Worm (Caenorhabditis elegans): ENCODE results near the gene mfn-1.

Gene mfn-1

ce11 chrII:11495806-11496205 lies 24.0 kb upstream of the mfn-1 start:
- TF ChIP-seq mes-2 (tag; optimal IDR thresholded peaks at IDR 0.05; ENCODE audit: poor library complexity, severe bottlenecking) (no peak), Y48G9A.11 (GFP tag; IDR thresholded peaks at IDR 0.05) (no peak), sdz-12 (GFP tag; optimal IDR thresholded peaks at IDR 0.05) (no peak), tra-1 (GFP tag; IDR thresholded peaks at IDR 0.05) (no peak)

- peak; percentile 42 for TF ChIP-seq dpl-1 (GFP tag; optimal IDR thresholded peaks at IDR 0.05)
- no peak for TF ChIP-seq hmg-1.1 (GFP tag; IDR thresholded peaks at IDR 0.05)
- peak; percentile 7 for TF ChIP-seq hlh-30 (tag; optimal IDR thresholded peaks at IDR 0.05; ENCODE audit: insufficient read depth)
- peak in 1 of 2 experiments; percentile 94 for TF ChIP-seq lsy-2 (tag; optimal IDR thresholded peaks at IDR 0.05)
- TF ChIP-seq ceh-44 (GFP tag; IDR thresholded peaks at IDR 0.05), result no peak
- TF ChIP-seq zip-2 (tag; optimal IDR thresholded peaks at IDR 0.05), result no peak
- no peak for TF ChIP-seq daf-16 (GFP tag; optimal IDR thresholded peaks at IDR 0.05)
- TF ChIP-seq daf-16 (tag; optimal IDR thresholded peaks at IDR 0.05), result peak; percentile 64
- no peak for TF ChIP-seq nhr-25 (tag; optimal IDR thresholded peaks at IDR 0.05; ENCODE audit: borderline replicate concordance, insufficient read depth)
- no peak for TF ChIP-seq nhr-11 (tag; optimal IDR thresholded peaks at IDR 0.05)
- peak; percentile 26 for TF ChIP-seq mes-2 (tag; optimal IDR thresholded peaks at IDR 0.05; ENCODE audit: poor library complexity, severe bottlenecking)
- no peak for TF ChIP-seq mep-1 (tag; optimal IDR thresholded peaks at IDR 0.05)
- no peak for TF ChIP-seq vab-7 (GFP tag; IDR thresholded peaks at IDR 0.05)
- TF ChIP-seq mdl-1 (tag; optimal IDR thresholded peaks at IDR 0.05), result no peak
- TF ChIP-seq ztf-7 (tag; optimal IDR thresholded peaks at IDR 0.05), result no peak
These were observed 23.5 kb upstream of the mfn-1 start, which contains the start of the genes ooc-3 and B0334.4 for ce11 chrII:11495307-11495706. TSS of gene ooc-3 (minus strand) at chrII:11495321. TSS of gene B0334.4 (plus strand) at chrII:11495692.

ce11 chrII:11492843-11493242 lies 21.0 kb upstream of the mfn-1 start, which contains the start of gene hacl-1:
TSS of gene hacl-1 (minus strand) at chrII:11492963.
- TF ChIP-seq aha-1 (tag), result peak; percentile 59
- TF ChIP-seq hmg-1.1 (GFP tag; IDR thresholded peaks at IDR 0.05), result 0 out of 2 replicates have a peak, but pooled peaks have one; percentile 7
- no peak for TF ChIP-seq daf-16 (GFP tag; optimal IDR thresholded peaks at IDR 0.05)
- peak; percentile 19 for TF ChIP-seq daf-16 (tag; optimal IDR thresholded peaks at IDR 0.05)
- TF ChIP-seq cey-2 (tag; optimal IDR thresholded peaks at IDR 0.05; ENCODE audit: borderline replicate concordance, insufficient read depth), result no peak
- TF ChIP-seq nhr-25 (tag; optimal IDR thresholded peaks at IDR 0.05; ENCODE audit: borderline replicate concordance, insufficient read depth), result peak; percentile 1
- peak; percentile 48 for TF ChIP-seq nhr-48 (tag; optimal IDR thresholded peaks at IDR 0.05)
- no peak for TF ChIP-seq nhr-76 (tag; optimal IDR thresholded peaks at IDR 0.05)
- TF ChIP-seq dve-1 (tag; optimal IDR thresholded peaks at IDR 0.05; ENCODE audit: insufficient read depth), result peak; percentile 71
- TF ChIP-seq sdz-12 (GFP tag; optimal IDR thresholded peaks at IDR 0.05), result no peak
- TF ChIP-seq ZK337.2 (GFP tag; IDR thresholded peaks at IDR 0.05), result no peak
- peak; percentile 57 for TF ChIP-seq hlh-11 (tag; optimal IDR thresholded peaks at IDR 0.05)
- no peak for TF ChIP-seq zfp-2 (tag; optimal IDR thresholded peaks at IDR 0.05)
- peak in 1 of 2 experiments; percentile 69 for TF ChIP-seq unc-62 (GFP tag; optimal IDR thresholded peaks at IDR 0.05 in 1 of 2)
- no peak for TF ChIP-seq unc-62 (tag; optimal IDR thresholded peaks at IDR 0.05)
- TF ChIP-seq hlh-30 (tag; optimal IDR thresholded peaks at IDR 0.05; ENCODE audit: insufficient read depth), result peak; percentile 43
- TF ChIP-seq jun-1 (tag; optimal IDR thresholded peaks at IDR 0.05), result peak; percentile 35
- TF ChIP-seq egl-27 (tag; optimal IDR thresholded peaks at IDR 0.05), result no peak
- peak; percentile 41 for TF ChIP-seq mep-1 (tag; optimal IDR thresholded peaks at IDR 0.05)
- peak; percentile 9 for TF ChIP-seq nhr-77 (tag; optimal IDR thresholded peaks at IDR 0.05)
- peak in 1 of 2 experiments; percentile 56 for TF ChIP-seq lsy-2 (tag; optimal IDR thresholded peaks at IDR 0.05)
- peak; percentile 15 for TF ChIP-seq lin-13 (GFP tag; optimal IDR thresholded peaks at IDR 0.05)
- peak; percentile 46 for TF ChIP-seq nhr-28 (tag; optimal IDR thresholded peaks at IDR 0.05)
- TF ChIP-seq mdl-1 (tag; optimal IDR thresholded peaks at IDR 0.05), result no peak
- no peak for TF ChIP-seq tra-1 (GFP tag; IDR thresholded peaks at IDR 0.05)
- TF ChIP-seq mes-2 (tag; optimal IDR thresholded peaks at IDR 0.05; ENCODE audit: poor library complexity, severe bottlenecking), result peak; percentile 34
- TF ChIP-seq dmd-6 (GFP tag; IDR thresholded peaks at IDR 0.05), result peak; percentile 64
- no peak for TF ChIP-seq lin-1 (GFP tag; IDR thresholded peaks at IDR 0.05)
- peak; percentile 28 for TF ChIP-seq nhr-102 (tag; optimal IDR thresholded peaks at IDR 0.05)
- TF ChIP-seq nhr-111 (GFP tag; optimal IDR thresholded peaks at IDR 0.05), result no peak
